Fruit fly (Drosophila melanogaster): ENCODE measurements around the gene 14-3-3epsilon.

DNA sequence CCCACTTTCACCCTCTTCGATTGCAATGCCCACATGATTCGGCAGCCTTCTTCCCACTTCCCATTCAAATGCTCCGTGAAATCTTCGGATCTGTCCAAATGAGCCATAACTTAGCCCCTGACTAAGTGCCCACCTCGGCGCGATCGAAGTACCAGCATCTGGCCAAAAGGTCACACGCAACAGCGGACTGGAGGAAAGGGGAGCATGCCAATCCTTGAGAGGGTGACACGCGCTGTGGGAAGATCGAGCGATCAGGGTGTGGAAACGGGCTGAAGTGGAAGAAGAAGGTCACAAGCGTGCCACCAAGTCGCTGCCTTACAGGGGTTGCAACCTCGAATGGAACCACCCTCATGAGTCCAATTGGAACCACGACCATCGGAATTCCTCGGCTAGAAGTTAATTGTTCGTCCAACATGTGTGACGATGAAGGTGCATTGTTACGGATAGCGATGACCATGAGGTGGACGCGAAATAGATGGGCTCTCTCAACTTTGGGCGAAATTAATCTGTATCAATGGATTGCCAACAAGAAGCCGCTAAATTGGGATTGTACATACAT lies 7.6 kb upstream of the 14-3-3epsilon start:
- TF ChIP-seq CTCF (optimal IDR thresholded peaks at IDR 0.05) (no peak), CG8478 (optimal IDR thresholded peaks at IDR 0.05) (no peak)

Measured in S2 (cell line).